Worm (Caenorhabditis elegans) whole organism, L2 larva: ENCODE measurements around the gene F26G1.2.

Experiments
- gmeb-1 ChIP-seq: fragments of 150-350 bp; optimal IDR thresholded peaks from 2 replicates; lab custom pipeline; 2014; ENCODE audit warnings: missing biosample characterization, missing genetic modification characterization
- mab-5 ChIP-seq: fragments of 150-350 bp; optimal IDR thresholded peaks from 2 replicates; lab custom pipeline; 2014; ENCODE audit warnings: missing biosample characterization, missing genetic modification characterization
- nhr-11 ChIP-seq: fragments of 150-350 bp; optimal IDR thresholded peaks from 2 replicates; lab custom pipeline; 2014; ENCODE audit warnings: missing biosample characterization, missing genetic modification characterization

DNA sequence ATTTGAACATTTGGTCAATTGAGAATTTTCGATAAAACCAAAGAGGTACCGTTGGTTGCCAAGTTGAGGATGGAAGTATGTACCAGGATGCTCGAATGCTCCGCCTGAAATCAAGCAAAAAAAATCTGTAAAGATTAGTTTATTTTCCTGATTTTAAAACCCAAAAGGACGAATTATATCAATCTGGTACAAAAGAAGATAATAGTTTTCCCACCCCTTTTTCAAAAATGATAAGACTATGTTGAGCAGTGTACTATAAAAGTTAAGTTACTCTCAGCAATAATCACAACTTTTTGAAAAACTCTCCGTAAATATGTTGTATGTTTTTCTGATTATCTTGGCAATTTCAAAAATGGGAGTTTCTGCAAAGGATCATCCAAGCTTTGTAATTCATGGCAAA lies 4.4 kb upstream of the F26G1.2 start, which contains the start of gene F26G1.3:
- TF ChIP-seq nhr-11 (tag; lab: Kevin White, UChicago) (no peak), gmeb-1 (tag; lab: Kevin White, UChicago) (no peak), mab-5 (no peak)
